Fruit fly (Drosophila melanogaster) whole organism, embryonic: ENCODE data around the gene Tep2.

ENCODE experiments used
- CG10654 ChIP-seq: fragments of 200-800 bp; sonication (Bioruptor generic); optimal IDR thresholded peaks from 2 replicates; lab custom pipeline; 2016; ENCODE audit warnings: missing biosample characterization, missing genetic modification characterization
- CG2202 ChIP-seq: fragments of 200-800 bp; sonication (Bioruptor generic); optimal IDR thresholded peaks from 2 replicates; lab custom pipeline; 2018; ENCODE audit warnings: missing biosample characterization, mild to moderate bottlenecking, missing genetic modification characterization
- CG30431 ChIP-seq: fragments of 200-800 bp; sonication (Bioruptor generic); optimal IDR thresholded peaks from 2 replicates; lab custom pipeline; 2017; ENCODE audit warnings: missing biosample characterization, missing genetic modification characterization
- CG32532 ChIP-seq: fragments of 200-800 bp; sonication (Bioruptor generic); IDR thresholded peaks from 2 replicates; pipeline ENCODE4 v1.3.6; 2022; ENCODE audit warnings: missing biosample characterization, missing genetic modification characterization
- mam ChIP-seq: fragments of 200-800 bp; sonication (Bioruptor generic); optimal IDR thresholded peaks from 3 replicates; lab custom pipeline; 2016; ENCODE audit warnings: missing biosample characterization, missing genetic modification characterization

DNA sequence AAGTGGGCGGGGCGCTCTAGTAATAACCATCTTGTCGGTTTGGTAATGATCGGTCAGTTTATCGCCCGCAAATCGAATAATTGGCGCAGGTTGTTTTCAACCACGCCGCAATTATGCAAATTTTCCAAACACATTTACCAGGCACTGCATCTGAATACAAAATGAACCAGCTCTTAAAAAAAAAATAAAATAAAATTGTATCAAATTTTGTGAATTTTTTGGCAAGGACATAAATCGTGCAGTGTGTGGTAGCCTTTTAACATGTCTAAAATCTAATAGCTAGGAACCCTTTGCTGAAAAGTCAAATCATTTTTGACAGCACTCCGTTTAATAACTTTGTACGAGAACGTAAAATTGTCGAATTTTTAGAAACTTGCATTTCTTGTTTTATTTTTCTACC is 45.6 kb upstream of the Tep2 start, which contains the start of gene ATPsynGL:
- TF ChIP-seq CG32532 (GFP tag; lab: Robert Waterston, UW) (no peak), CG2202 (tag; lab: Kevin White, UChicago) (no peak), mam (no peak), CG10654 (no peak), CG30431 (no peak)
